Worm (Caenorhabditis elegans) whole organism, L2 larva: ENCODE data around the gene Y57G11B.5.
"Not testable (repeated sequence)": the region's sequence is repeated elsewhere in the genome, so short reads cannot be mapped to it uniquely, and the experiment has no call there.

ENCODE experiments used
- R02D3.7 ChIP-seq: fragments of 150-350 bp; optimal IDR thresholded peaks from 2 replicates; lab custom pipeline; 2014; ENCODE audit warnings: missing biosample characterization, missing genetic modification characterization
- aly-2 ChIP-seq: fragments of 150-350 bp; optimal IDR thresholded peaks from 2 replicates; lab custom pipeline; 2014; ENCODE audit warnings: missing biosample characterization, missing genetic modification characterization
- ceh-16 ChIP-seq: fragments of 150-350 bp; optimal IDR thresholded peaks from 2 replicates; lab custom pipeline; 2014; ENCODE audit warnings: missing biosample characterization, missing genetic modification characterization
- nhr-10 ChIP-seq: sonication (generic microtip); optimal IDR thresholded peaks from 2 replicates; lab custom pipeline; 2017; ENCODE audit warnings: missing biosample characterization, missing genetic modification characterization
- nhr-6 ChIP-seq: fragments of 150-350 bp; optimal IDR thresholded peaks from 2 replicates; lab custom pipeline; 2014; ENCODE audit warnings: missing biosample characterization, missing genetic modification characterization
- nhr-77 ChIP-seq: fragments of 150-350 bp; optimal IDR thresholded peaks from 2 replicates; lab custom pipeline; 2014; ENCODE audit warnings: missing biosample characterization, missing genetic modification characterization
- unc-62 ChIP-seq: fragments of 150-350 bp; optimal IDR thresholded peaks from 2 replicates; lab custom pipeline; 2014; ENCODE audit warnings: missing biosample characterization, missing genetic modification reagents, missing genetic modification characterization

DNA sequence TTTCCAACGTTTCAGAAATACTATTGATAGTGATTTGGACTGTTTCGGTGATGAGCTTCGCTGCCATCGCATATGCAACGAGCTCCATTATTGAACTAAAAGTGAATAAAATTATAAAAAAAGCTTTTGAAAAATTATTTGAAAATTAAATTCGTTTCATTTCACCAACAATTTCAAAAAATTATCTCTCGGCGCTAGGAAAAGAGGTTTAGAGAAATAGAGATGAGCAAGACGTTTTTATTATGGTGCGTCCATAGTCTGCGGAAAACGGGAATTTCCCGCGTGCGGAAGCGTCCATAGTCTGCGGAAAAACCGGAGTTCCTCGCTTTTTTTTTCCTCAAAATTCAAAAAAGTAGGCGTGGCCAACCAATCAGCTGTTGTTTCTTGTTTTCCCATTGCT, 22.7 kb upstream of the Y57G11B.5 start, which contains the start of gene pals-30:
- not testable (repeated sequence) for TF ChIP-seq nhr-10 (tag; lab: Kevin White, UChicago); R02D3.7 (tag; lab: Kevin White, UChicago); nhr-6 (tag; lab: Kevin White, UChicago); aly-2 (tag; lab: Kevin White, UChicago); ceh-16; nhr-77 (tag; lab: Kevin White, UChicago); unc-62 (GFP tag; lab: Kevin White, UChicago)
